Worm (Caenorhabditis elegans): ENCODE measurements around the gene set-3.

- TF ChIP-seq aly-2 (tag; optimal IDR thresholded peaks at IDR 0.05) = no peak
- TF ChIP-seq Y55F3AM.14 (GFP tag; optimal IDR thresholded peaks at IDR 0.05) = no peak
- no peak for TF ChIP-seq elt-1 (tag; optimal IDR thresholded peaks at IDR 0.05)
- no peak for TF ChIP-seq nhr-11 (tag; optimal IDR thresholded peaks at IDR 0.05)
- TF ChIP-seq nhr-237 (tag; optimal IDR thresholded peaks at IDR 0.05) = no peak
- no peak for TF ChIP-seq unc-39 (tag; optimal IDR thresholded peaks at IDR 0.05)
- no peak for TF ChIP-seq ztf-4 (tag; optimal IDR thresholded peaks at IDR 0.05)
- TF ChIP-seq ztf-11 (tag; optimal IDR thresholded peaks at IDR 0.05) = no peak
- TF ChIP-seq ZK546.5 (tag; optimal IDR thresholded peaks at IDR 0.05) = no peak
These were observed 35.8 kb downstream of the set-3 start for ce11 chrIII:9658569-9658968.
